Fruit fly (Drosophila melanogaster) whole organism, embryonic: ENCODE results near the gene Prosalpha3T.

Experiments used
- Antp ChIP-seq: fragments of 200-800 bp; sonication (Bioruptor generic); optimal IDR thresholded peaks from 3 replicates; lab custom pipeline; 2016; ENCODE audit warnings: missing biosample characterization, missing genetic modification characterization
- CG10543 ChIP-seq: fragments of 200-800 bp; sonication (Bioruptor generic); optimal IDR thresholded peaks from 3 replicates; lab custom pipeline; 2017; ENCODE audit warnings: missing biosample characterization, mild to moderate bottlenecking, missing genetic modification characterization, moderate library complexity
- CG11093 ChIP-seq: fragments of 200-800 bp; sonication (Bioruptor generic); IDR thresholded peaks from 3 replicates; pipeline ENCODE4 v1.3.6; 2022; ENCODE audit warnings: missing biosample characterization, missing genetic modification characterization
- CG11247 ChIP-seq: fragments of 200-800 bp; sonication (Bioruptor generic); IDR thresholded peaks from 2 replicates; pipeline ENCODE4 v1.3.6; 2022; ENCODE audit warnings: missing biosample characterization, missing genetic modification characterization
- CG12299 ChIP-seq: fragments of 200-800 bp; sonication (Bioruptor generic); optimal IDR thresholded peaks from 2 replicates; lab custom pipeline; 2018; ENCODE audit warnings: missing biosample characterization, mild to moderate bottlenecking, missing genetic modification characterization
- CG14014 ChIP-seq: fragments of 200-800 bp; sonication (Bioruptor generic); IDR thresholded peaks from 2 replicates; pipeline ENCODE4 v1.3.6; 2022; ENCODE audit warnings: missing biosample characterization, missing genetic modification characterization
- CG14860 ChIP-seq: fragments of 200-800 bp; sonication (Bioruptor generic); IDR thresholded peaks from 3 replicates; pipeline ENCODE4 v1.3.6; 2022; ENCODE audit warnings: missing biosample characterization, missing genetic modification characterization; ENCODE audit not compliant: partially characterized antibody
- CG1529 ChIP-seq: fragments of 200-800 bp; sonication (Bioruptor generic); optimal IDR thresholded peaks from 3 replicates; lab custom pipeline; 2018; ENCODE audit warnings: missing biosample characterization, missing genetic modification characterization
- CG15601 ChIP-seq: fragments of 200-800 bp; sonication (Bioruptor generic); optimal IDR thresholded peaks from 3 replicates; lab custom pipeline; 2019; ENCODE audit warnings: missing biosample characterization, mild to moderate bottlenecking, missing genetic modification characterization, moderate library complexity
- CG17385 ChIP-seq: fragments of 200-800 bp; sonication (Bioruptor generic); optimal IDR thresholded peaks from 3 replicates; lab custom pipeline; 2018; ENCODE audit warnings: missing biosample characterization, mild to moderate bottlenecking, missing genetic modification characterization
- CG1832 ChIP-seq: fragments of 200-800 bp; sonication (Bioruptor generic); optimal IDR thresholded peaks from 2 replicates; lab custom pipeline; 2017; ENCODE audit warnings: missing biosample characterization, mild to moderate bottlenecking, missing genetic modification characterization, inconsistent platforms
- CG2202 ChIP-seq: fragments of 200-800 bp; sonication (Bioruptor generic); optimal IDR thresholded peaks from 2 replicates; lab custom pipeline; 2018; ENCODE audit warnings: missing biosample characterization, mild to moderate bottlenecking, missing genetic modification characterization
- CG33213 ChIP-seq: fragments of 200-800 bp; sonication (Bioruptor generic); optimal IDR thresholded peaks from 3 replicates; lab custom pipeline; 2016; ENCODE audit warnings: missing biosample characterization, missing genetic modification characterization
- CG34376 ChIP-seq: fragments of 200-800 bp; sonication (Bioruptor generic); optimal IDR thresholded peaks from 2 replicates; lab custom pipeline; 2018; ENCODE audit warnings: missing biosample characterization, mild to moderate bottlenecking, missing genetic modification characterization
- CG3847 ChIP-seq: fragments of 200-800 bp; sonication (Bioruptor generic); IDR thresholded peaks from 2 replicates; pipeline ENCODE4 v1.3.6; 2022; ENCODE audit warnings: missing biosample characterization, missing genetic modification characterization
- CG42726 ChIP-seq: fragments of 200-800 bp; sonication (Bioruptor generic); IDR thresholded peaks from 2 replicates; pipeline ENCODE4 v1.3.6; 2022; ENCODE audit warnings: missing biosample characterization, missing genetic modification characterization; ENCODE audit not compliant: partially characterized antibody
- CG4707 ChIP-seq: fragments of 200-800 bp; sonication (Bioruptor generic); optimal IDR thresholded peaks from 2 replicates; lab custom pipeline; 2018; ENCODE audit warnings: missing biosample characterization, mild to moderate bottlenecking, missing genetic modification characterization, moderate library complexity
- CG5180 ChIP-seq: fragments of 200-800 bp; sonication (Bioruptor generic); optimal IDR thresholded peaks from 3 replicates; lab custom pipeline; 2017; ENCODE audit warnings: missing biosample characterization, missing genetic modification characterization, mild to moderate bottlenecking, moderate library complexity, missing genetic modification reagents
- CG6689 ChIP-seq: fragments of 200-800 bp; sonication (Bioruptor generic); IDR thresholded peaks from 2 replicates; pipeline ENCODE4 v1.3.6; 2022; ENCODE audit warnings: missing biosample characterization, missing genetic modification characterization
- CG9437 ChIP-seq: fragments of 200-800 bp; sonication (Bioruptor generic); optimal IDR thresholded peaks from 2 replicates; lab custom pipeline; 2018; ENCODE audit warnings: missing biosample characterization, mild to moderate bottlenecking, missing genetic modification characterization
- E2f1 ChIP-seq: fragments of 200-800 bp; sonication (Bioruptor generic); IDR thresholded peaks from 2 replicates; pipeline ENCODE4 v1.3.6; 2022; ENCODE audit warnings: missing biosample characterization, missing genetic modification characterization
- Fer3 ChIP-seq: fragments of 200-800 bp; sonication (Bioruptor generic); optimal IDR thresholded peaks from 2 replicates; lab custom pipeline; 2018; ENCODE audit warnings: missing biosample characterization, mild to moderate bottlenecking, missing genetic modification characterization, moderate library complexity
- H2.0 ChIP-seq: fragments of 200-800 bp; sonication (Bioruptor generic); IDR thresholded peaks from 2 replicates; pipeline ENCODE4 v1.3.6; 2022; ENCODE audit warnings: missing biosample characterization, missing genetic modification characterization
- HLH3B ChIP-seq: fragments of 200-800 bp; sonication (Bioruptor generic); IDR thresholded peaks from 2 replicates; pipeline ENCODE4 v1.3.6; 2022; ENCODE audit warnings: missing biosample characterization, missing genetic modification characterization
- HLH54F ChIP-seq: fragments of 200-800 bp; sonication (Bioruptor generic); optimal IDR thresholded peaks from 3 replicates; lab custom pipeline; 2016; ENCODE audit warnings: missing biosample characterization, missing genetic modification characterization
- Hand ChIP-seq: fragments of 200-800 bp; sonication (Bioruptor generic); optimal IDR thresholded peaks from 2 replicates; lab custom pipeline; 2017; ENCODE audit warnings: mild to moderate bottlenecking, missing biosample characterization, missing genetic modification reagents, missing genetic modification characterization
- MTF-1 ChIP-seq: fragments of 200-800 bp; sonication (Bioruptor generic); optimal IDR thresholded peaks from 2 replicates; lab custom pipeline; 2018; ENCODE audit warnings: missing biosample characterization, mild to moderate bottlenecking, missing genetic modification characterization, borderline replicate concordance
- Myb ChIP-seq: fragments of 200-800 bp; sonication (Bioruptor generic); optimal IDR thresholded peaks from 2 replicates; lab custom pipeline; 2016; ENCODE audit warnings: missing biosample characterization, missing genetic modification characterization
- NFAT ChIP-seq: fragments of 200-800 bp; sonication (Bioruptor generic); IDR thresholded peaks from 2 replicates; pipeline ENCODE4 v1.3.6; 2022; ENCODE audit warnings: missing biosample characterization, missing genetic modification characterization
- NfI ChIP-seq: fragments of 200-800 bp; sonication (Bioruptor generic); optimal IDR thresholded peaks from 3 replicates; lab custom pipeline; 2018; ENCODE audit warnings: missing biosample characterization, mild to moderate bottlenecking, missing genetic modification characterization, moderate library complexity
- Oli ChIP-seq: fragments of 200-800 bp; sonication (Bioruptor generic); optimal IDR thresholded peaks from 2 replicates; lab custom pipeline; 2018; ENCODE audit warnings: missing biosample characterization, mild to moderate bottlenecking, missing genetic modification characterization, moderate library complexity
- PHDP ChIP-seq: fragments of 200-800 bp; sonication (Bioruptor generic); optimal IDR thresholded peaks from 3 replicates; lab custom pipeline; 2018; ENCODE audit warnings: missing biosample characterization, mild to moderate bottlenecking, missing genetic modification characterization, moderate library complexity
- Six4 ChIP-seq: fragments of 200-800 bp; sonication (Bioruptor generic); optimal IDR thresholded peaks from 2 replicates; lab custom pipeline; 2016; ENCODE audit warnings: missing biosample characterization, missing genetic modification characterization
- Sox100B ChIP-seq: fragments of 200-800 bp; sonication (Bioruptor generic); optimal IDR thresholded peaks from 3 replicates; lab custom pipeline; 2018; ENCODE audit warnings: missing biosample characterization, mild to moderate bottlenecking, missing genetic modification characterization
- abd-A ChIP-seq: fragments of 200-800 bp; sonication (Bioruptor generic); optimal IDR thresholded peaks from 3 replicates; lab custom pipeline; 2019; ENCODE audit warnings: missing biosample characterization, mild to moderate bottlenecking, missing genetic modification characterization, moderate library complexity
- ash1 ChIP-seq: fragments of 200-800 bp; sonication (Bioruptor generic); optimal IDR thresholded peaks from 2 replicates; lab custom pipeline; 2018; ENCODE audit warnings: missing biosample characterization, mild to moderate bottlenecking, missing genetic modification characterization
- az2 ChIP-seq: fragments of 200-800 bp; sonication (Bioruptor generic); optimal IDR thresholded peaks from 3 replicates; lab custom pipeline; 2016; ENCODE audit warnings: missing biosample characterization, missing genetic modification characterization
- bigmax ChIP-seq: fragments of 200-800 bp; sonication (Bioruptor generic); optimal IDR thresholded peaks from 2 replicates; lab custom pipeline; 2018; ENCODE audit warnings: missing biosample characterization, mild to moderate bottlenecking, missing genetic modification characterization
- crp ChIP-seq, 2 experiments: fragments of 200-800 bp; sonication (Bioruptor generic); optimal IDR thresholded peaks; 2 replicates in 1 of 2; 3 replicates in 1 of 2; lab custom pipeline; 2017; ENCODE audit warnings: missing biosample characterization in 2 of 2, missing genetic modification characterization in 2 of 2, mild to moderate bottlenecking in 1 of 2, moderate library complexity in 1 of 2
- da ChIP-seq: fragments of 200-800 bp; sonication (Bioruptor generic); optimal IDR thresholded peaks from 2 replicates; lab custom pipeline; 2016; ENCODE audit warnings: missing biosample characterization, missing genetic modification characterization
- dysf ChIP-seq: fragments of 200-800 bp; sonication (Bioruptor generic); IDR thresholded peaks from 3 replicates; pipeline ENCODE4 v1.3.6; 2022; ENCODE audit warnings: missing biosample characterization, missing genetic modification characterization
- gce ChIP-seq: fragments of 200-800 bp; sonication (Bioruptor generic); IDR thresholded peaks from 3 replicates; pipeline ENCODE4 v1.3.6; 2022; ENCODE audit warnings: missing biosample characterization, missing genetic modification characterization
- hbn ChIP-seq: fragments of 200-800 bp; sonication (Bioruptor generic); IDR thresholded peaks from 2 replicates; pipeline ENCODE4 v1.3.6; 2022; ENCODE audit warnings: missing biosample characterization, missing genetic modification characterization; ENCODE audit not compliant: partially characterized antibody
- nau ChIP-seq: fragments of 200-800 bp; sonication (Bioruptor generic); optimal IDR thresholded peaks from 3 replicates; lab custom pipeline; 2017; ENCODE audit warnings: missing biosample characterization, mild to moderate bottlenecking, missing genetic modification characterization, missing genetic modification reagents
- pros ChIP-seq: fragments of 200-800 bp; sonication (Bioruptor generic); optimal IDR thresholded peaks from 3 replicates; lab custom pipeline; 2019; ENCODE audit warnings: missing biosample characterization, mild to moderate bottlenecking, missing genetic modification characterization, moderate library complexity
- sens ChIP-seq: fragments of 200-800 bp; sonication (Bioruptor generic); peaks from one replicate; lab custom pipeline; 2016; ENCODE audit warnings: missing biosample characterization, missing genetic modification characterization
- sug ChIP-seq: fragments of 200-800 bp; optimal IDR thresholded peaks from 2 replicates; lab custom pipeline; 2019; ENCODE audit warnings: missing biosample characterization, mild to moderate bottlenecking, missing genetic modification characterization, moderate library complexity
- tap ChIP-seq: fragments of 200-800 bp; optimal IDR thresholded peaks from 3 replicates; lab custom pipeline; 2019; ENCODE audit warnings: missing biosample characterization, mild to moderate bottlenecking, missing genetic modification characterization, moderate library complexity
- trem ChIP-seq: fragments of 200-800 bp; optimal IDR thresholded peaks from 3 replicates; lab custom pipeline; 2019; ENCODE audit warnings: missing biosample characterization, mild to moderate bottlenecking, missing genetic modification characterization, moderate library complexity
- wdn ChIP-seq: fragments of 200-800 bp; sonication (Bioruptor generic); IDR thresholded peaks from 2 replicates; pipeline ENCODE4 v1.3.6; 2022; ENCODE audit warnings: missing biosample characterization, missing genetic modification characterization

The Prosalpha3T gene

DNA sequence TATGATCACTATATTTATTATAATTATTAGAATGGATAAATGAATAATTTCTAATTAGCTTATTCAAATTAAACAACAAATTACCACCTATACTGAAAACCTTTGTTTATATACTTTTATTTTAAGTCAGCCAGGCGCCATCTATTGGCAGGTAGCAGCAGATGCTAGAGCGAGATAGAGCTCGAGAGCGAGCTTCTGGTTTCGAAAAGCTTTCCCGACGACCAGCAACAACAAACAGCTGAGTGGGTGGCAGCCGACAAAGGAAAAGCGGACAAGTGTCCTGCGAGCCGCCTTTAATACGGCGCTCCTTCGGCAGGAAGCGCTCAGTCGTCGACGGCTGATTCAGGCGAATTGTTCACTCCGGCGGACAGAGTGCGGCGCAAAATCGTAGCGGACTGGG is 10.8 kb upstream of the Prosalpha3T start, which contains the start of gene Gycbeta100B (continued):
- TF ChIP-seq CG14860 (GFP tag; lab: Robert Waterston, UW) (no peak), ash1 (GFP tag; lab: Kevin White, UChicago) (no peak), sens (GFP tag; lab: Kevin White, UChicago) (peak; percentile 73), NfI (GFP tag; lab: Kevin White, UChicago) (peak; percentile 70), Myb (GFP tag; lab: Kevin White, UChicago) (no peak), CG11247 (GFP tag; lab: Robert Waterston, UW) (peak; percentile 54; the same call in 1 of the 2 replicates), pros (no peak), Fer3 (tag; lab: Kevin White, UChicago) (peak; percentile 30), HLH3B (GFP tag; lab: Robert Waterston, UW) (peak; percentile 37; the same call in 1 of the 2 replicates), PHDP (tag; lab: Kevin White, UChicago) (peak; percentile 55), CG1832 (GFP tag; lab: Kevin White, UChicago) (peak; percentile 39), gce (GFP tag; lab: Robert Waterston, UW) (peak; percentile 69; the same call in 2 of the 3 replicates), CG42726 (no peak), tap (tag; lab: Kevin White, UChicago) (peak; percentile 34), nau (GFP tag; lab: Kevin White, UChicago) (peak; percentile 58), wdn (GFP tag; lab: Robert Waterston, UW) (no peak), Antp (peak; percentile 1), CG1529 (GFP tag; lab: Kevin White, UChicago) (peak; percentile 4), sug (peak; percentile 20), CG4707 (GFP tag; lab: Kevin White, UChicago) (peak; percentile 57), CG14014 (GFP tag; lab: Robert Waterston, UW) (peak; percentile 40; the same call in 1 of the 2 replicates), Hand (GFP tag; lab: Kevin White, UChicago) (peak; percentile 19), H2.0 (GFP tag; lab: Robert Waterston, UW) (0 out of 2 replicates have a peak, but pooled peaks have one; percentile 12), CG10543 (GFP tag; lab: Kevin White, UChicago) (peak; percentile 2), Sox100B (GFP tag; lab: Kevin White, UChicago) (peak; percentile 45), abd-A (tag; lab: Kevin White, UChicago) (no peak), CG9437 (GFP tag; lab: Kevin White, UChicago) (peak; percentile 18), bigmax (GFP tag; lab: Kevin White, UChicago) (no peak), CG12299 (tag; lab: Kevin White, UChicago) (peak; percentile 2), CG6689 (GFP tag; lab: Robert Waterston, UW) (no peak), HLH54F (no peak), Oli (tag; lab: Kevin White, UChicago) (peak; percentile 29), da (no peak), MTF-1 (peak; percentile 73), crp (GFP tag; optimal IDR thresholded peaks at IDR 0.05; lab: Kevin White, UChicago) (peak in 1 of 2 experiments; percentile 31), hbn (GFP tag; lab: Robert Waterston, UW) (no peak), CG5180 (GFP tag; lab: Kevin White, UChicago) (peak; percentile 3), E2f1 (peak; percentile 52; the same call in 1 of the 2 replicates), dysf (GFP tag; lab: Robert Waterston, UW) (peak; percentile 38; the same call in 2 of the 3 replicates), NFAT (GFP tag; lab: Robert Waterston, UW) (0 out of 2 replicates have a peak, but pooled peaks have one; percentile 5), az2 (peak; percentile 18), CG33213 (GFP tag; lab: Kevin White, UChicago) (peak; percentile 7), CG3847 (GFP tag; lab: Robert Waterston, UW) (peak; percentile 25; the same call in 1 of the 2 replicates), CG34376 (GFP tag; lab: Kevin White, UChicago) (peak; percentile 31), CG17385 (GFP tag; lab: Kevin White, UChicago) (peak; percentile 54), Six4 (GFP tag; lab: Kevin White, UChicago) (peak; percentile 45), CG2202 (tag; lab: Kevin White, UChicago) (no peak), trem (no peak), CG15601 (tag; lab: Kevin White, UChicago) (peak; percentile 1), CG11093 (no peak)
